Fruit fly (Drosophila melanogaster) whole organism, embryonic: Measurements from ENCODE around the gene CG12081.
A peak's percentile ranks its signal among the peaks of the same experiment; 100 is the strongest.

ENCODE experiments used
- Ada2b ChIP-seq: fragments of 200-800 bp; sonication (Bioruptor generic); IDR thresholded peaks from 2 replicates; pipeline ENCODE4 v1.3.6; 2022; ENCODE audit warnings: missing biosample characterization, missing genetic modification characterization
- Blimp-1 ChIP-seq: fragments of 200-800 bp; sonication (Bioruptor generic); optimal IDR thresholded peaks from 3 replicates; lab custom pipeline; 2018; ENCODE audit warnings: missing biosample characterization, missing genetic modification characterization, mild to moderate bottlenecking, moderate library complexity, missing genetic modification reagents
- CG11093 ChIP-seq: fragments of 200-800 bp; sonication (Bioruptor generic); IDR thresholded peaks from 3 replicates; pipeline ENCODE4 v1.3.6; 2022; ENCODE audit warnings: missing biosample characterization, missing genetic modification characterization
- CG11456 ChIP-seq: fragments of 200-800 bp; sonication (Bioruptor generic); IDR thresholded peaks from 3 replicates; pipeline ENCODE4 v1.3.6; 2022; ENCODE audit warnings: missing biosample characterization, missing genetic modification characterization
- CG12744 ChIP-seq: fragments of 200-800 bp; sonication (Bioruptor generic); optimal IDR thresholded peaks from 2 replicates; lab custom pipeline; 2016; ENCODE audit warnings: missing biosample characterization, missing genetic modification characterization
- CG14965 ChIP-seq: fragments of 200-800 bp; sonication (Bioruptor generic); optimal IDR thresholded peaks from 2 replicates; lab custom pipeline; 2016; ENCODE audit warnings: missing biosample characterization, missing genetic modification characterization, borderline replicate concordance
- CG15269 ChIP-seq: fragments of 200-800 bp; sonication (Bioruptor generic); optimal IDR thresholded peaks from 2 replicates; lab custom pipeline; 2018; ENCODE audit warnings: missing biosample characterization, mild to moderate bottlenecking, missing genetic modification characterization, moderate library complexity
- CG17361 ChIP-seq: fragments of 200-800 bp; sonication (Bioruptor generic); IDR thresholded peaks from 3 replicates; pipeline ENCODE4 v1.3.6; 2022; ENCODE audit warnings: missing biosample characterization, missing genetic modification characterization
- CG2120 ChIP-seq: fragments of 200-800 bp; sonication (Bioruptor generic); optimal IDR thresholded peaks from 3 replicates; lab custom pipeline; 2016; ENCODE audit warnings: missing biosample characterization, missing genetic modification characterization
- CG30431 ChIP-seq: fragments of 200-800 bp; sonication (Bioruptor generic); optimal IDR thresholded peaks from 2 replicates; lab custom pipeline; 2017; ENCODE audit warnings: missing biosample characterization, missing genetic modification characterization
- CG3838 ChIP-seq: fragments of 200-800 bp; sonication (Bioruptor generic); optimal IDR thresholded peaks from 3 replicates; lab custom pipeline; 2016; ENCODE audit warnings: missing biosample characterization, missing genetic modification characterization
- CG4282 ChIP-seq: fragments of 200-800 bp; sonication (Bioruptor generic); optimal IDR thresholded peaks from 2 replicates; lab custom pipeline; 2016; ENCODE audit warnings: missing biosample characterization, missing genetic modification characterization
- CG4707 ChIP-seq: fragments of 200-800 bp; sonication (Bioruptor generic); optimal IDR thresholded peaks from 2 replicates; lab custom pipeline; 2018; ENCODE audit warnings: missing biosample characterization, mild to moderate bottlenecking, missing genetic modification characterization, moderate library complexity
- CG4730 ChIP-seq: fragments of 200-800 bp; sonication (Bioruptor generic); IDR thresholded peaks from 2 replicates; pipeline ENCODE4 v1.3.6; 2022; ENCODE audit warnings: missing biosample characterization, missing genetic modification characterization
- CG7745 ChIP-seq: fragments of 200-800 bp; sonication (Bioruptor generic); optimal IDR thresholded peaks from 2 replicates; lab custom pipeline; 2018; ENCODE audit warnings: missing biosample characterization, mild to moderate bottlenecking, missing genetic modification characterization, moderate library complexity
- CG7928 ChIP-seq: fragments of 200-800 bp; sonication (Bioruptor generic); optimal IDR thresholded peaks from 2 replicates; lab custom pipeline; 2017; ENCODE audit warnings: missing biosample characterization, mild to moderate bottlenecking, missing genetic modification characterization
- CG8478 ChIP-seq: fragments of >200 bp; optimal IDR thresholded peaks from 2 replicates; lab custom pipeline; 2018
- CG9876 ChIP-seq: fragments of 200-800 bp; sonication (Bioruptor generic); optimal IDR thresholded peaks from 2 replicates; lab custom pipeline; 2016; ENCODE audit warnings: missing biosample characterization, missing genetic modification characterization
- Dbx ChIP-seq: fragments of 200-800 bp; sonication (Bioruptor generic); IDR thresholded peaks from 3 replicates; pipeline ENCODE4 v1.3.6; 2022; ENCODE audit warnings: missing biosample characterization, missing genetic modification characterization
- Dip3 ChIP-seq: fragments of 200-800 bp; sonication (Bioruptor generic); optimal IDR thresholded peaks from 3 replicates; lab custom pipeline; 2016; ENCODE audit warnings: missing biosample characterization, missing genetic modification characterization
- Doc2 ChIP-seq: fragments of 200-800 bp; sonication (Bioruptor generic); IDR thresholded peaks from 2 replicates; pipeline ENCODE4 v1.3.6; 2022; ENCODE audit warnings: missing biosample characterization, missing genetic modification characterization
- Doc3 ChIP-seq: fragments of 200-800 bp; sonication (Bioruptor generic); IDR thresholded peaks from 3 replicates; pipeline ENCODE4 v1.3.6; 2022; ENCODE audit warnings: missing biosample characterization, missing genetic modification characterization; ENCODE audit not compliant: partially characterized antibody
- Eip74EF ChIP-seq, 2 experiments: fragments of 200-800 bp in 1 of 2; fragments of >200 bp in 1 of 2; sonication (Bioruptor generic) in 1 of 2; optimal IDR thresholded peaks; 2 replicates each; lab custom pipeline; 2017 to 2019; ENCODE audit warnings: missing biosample characterization in 2 of 2, missing genetic modification characterization in 2 of 2, mild to moderate bottlenecking in 1 of 2, moderate library complexity in 1 of 2
- Hr51 ChIP-seq, 2 experiments: fragments of 200-800 bp; sonication (Bioruptor generic); optimal IDR thresholded peaks; 2 replicates in 1 of 2; 3 replicates in 1 of 2; lab custom pipeline; 2016 to 2018; ENCODE audit warnings: missing biosample characterization in 2 of 2, missing genetic modification characterization in 2 of 2, mild to moderate bottlenecking in 1 of 2, moderate library complexity in 1 of 2
- Lim3 ChIP-seq: fragments of 200-800 bp; sonication (Bioruptor generic); IDR thresholded peaks from 2 replicates; pipeline ENCODE4 v1.3.6; 2022; ENCODE audit warnings: missing biosample characterization, missing genetic modification characterization
- MTF-1 ChIP-seq: fragments of 200-800 bp; sonication (Bioruptor generic); optimal IDR thresholded peaks from 2 replicates; lab custom pipeline; 2018; ENCODE audit warnings: missing biosample characterization, mild to moderate bottlenecking, missing genetic modification characterization, borderline replicate concordance
- Nf-YB ChIP-seq: fragments of 200-800 bp; sonication (Bioruptor generic); optimal IDR thresholded peaks from 3 replicates; lab custom pipeline; 2019; ENCODE audit warnings: missing biosample characterization, mild to moderate bottlenecking, missing genetic modification characterization, moderate library complexity
- Rx ChIP-seq: fragments of 200-800 bp; sonication (Bioruptor generic); IDR thresholded peaks from 2 replicates; pipeline ENCODE4 v1.3.6; 2022; ENCODE audit warnings: missing biosample characterization, missing genetic modification characterization
- Six4 ChIP-seq: fragments of 200-800 bp; sonication (Bioruptor generic); optimal IDR thresholded peaks from 2 replicates; lab custom pipeline; 2016; ENCODE audit warnings: missing biosample characterization, missing genetic modification characterization
- amos ChIP-seq: fragments of 200-800 bp; sonication (Bioruptor generic); IDR thresholded peaks from 2 replicates; pipeline ENCODE4 v1.3.6; 2022; ENCODE audit warnings: missing biosample characterization, missing genetic modification characterization; ENCODE audit not compliant: partially characterized antibody
- ash1 ChIP-seq: fragments of 200-800 bp; sonication (Bioruptor generic); optimal IDR thresholded peaks from 2 replicates; lab custom pipeline; 2018; ENCODE audit warnings: missing biosample characterization, mild to moderate bottlenecking, missing genetic modification characterization
- caup ChIP-seq: fragments of 200-800 bp; sonication (Bioruptor generic); optimal IDR thresholded peaks from 3 replicates; lab custom pipeline; 2017; ENCODE audit warnings: missing biosample characterization, mild to moderate bottlenecking, missing genetic modification characterization, moderate library complexity; ENCODE audit not compliant: severe bottlenecking
- ci ChIP-seq: fragments of 200-800 bp; sonication (Bioruptor generic); IDR thresholded peaks from 3 replicates; pipeline ENCODE4 v1.3.6; 2022; ENCODE audit warnings: missing biosample characterization, missing genetic modification characterization
- cwo ChIP-seq: fragments of 200-800 bp; sonication (Bioruptor generic); optimal IDR thresholded peaks from 3 replicates; lab custom pipeline; 2017; ENCODE audit warnings: missing biosample characterization, missing genetic modification characterization, mild to moderate bottlenecking, moderate library complexity, missing genetic modification reagents
- fd102C ChIP-seq: fragments of 200-800 bp; sonication (Bioruptor generic); optimal IDR thresholded peaks from 2 replicates; lab custom pipeline; 2018; ENCODE audit warnings: missing biosample characterization, mild to moderate bottlenecking, missing genetic modification characterization, moderate library complexity
- gsb ChIP-seq: fragments of 200-800 bp; sonication (Bioruptor generic); IDR thresholded peaks from 2 replicates; pipeline ENCODE4 v1.3.6; 2022; ENCODE audit warnings: missing biosample characterization, missing genetic modification characterization
- kah ChIP-seq: fragments of 200-800 bp; sonication (Bioruptor generic); optimal IDR thresholded peaks from 2 replicates; lab custom pipeline; 2018; ENCODE audit warnings: missing biosample characterization, mild to moderate bottlenecking, missing genetic modification characterization
- lbe ChIP-seq: fragments of 200-800 bp; sonication (Bioruptor generic); optimal IDR thresholded peaks from 2 replicates; lab custom pipeline; 2016; ENCODE audit warnings: missing biosample characterization, mild to moderate bottlenecking, missing genetic modification characterization
- lilli ChIP-seq: fragments of 200-800 bp; sonication (Bioruptor generic); optimal IDR thresholded peaks from 3 replicates; lab custom pipeline; 2016; ENCODE audit warnings: missing biosample characterization, missing genetic modification characterization
- maf-S ChIP-seq: fragments of 200-800 bp; sonication (Bioruptor generic); optimal IDR thresholded peaks from 2 replicates; lab custom pipeline; 2016; ENCODE audit warnings: missing biosample characterization, missing genetic modification characterization
- pb ChIP-seq: fragments of 200-800 bp; sonication (Bioruptor generic); optimal IDR thresholded peaks from 3 replicates; lab custom pipeline; 2016; ENCODE audit warnings: missing biosample characterization, missing genetic modification characterization
- pfk ChIP-seq: fragments of 200-800 bp; sonication (Bioruptor generic); optimal IDR thresholded peaks from 2 replicates; lab custom pipeline; 2018; ENCODE audit warnings: missing biosample characterization, mild to moderate bottlenecking, missing genetic modification characterization, moderate library complexity
- ranshi ChIP-seq: fragments of 200-800 bp; sonication (Bioruptor generic); IDR thresholded peaks from 2 replicates; pipeline ENCODE4 v1.3.6; 2022; ENCODE audit warnings: missing biosample characterization, missing genetic modification characterization
- sc ChIP-seq, 3 experiments: fragments of >200 bp in 2 of 3; fragments of 200-800 bp in 1 of 3; sonication (Bioruptor generic) in 1 of 3; optimal IDR thresholded peaks; 2 replicates in 2 of 3; 3 replicates in 1 of 3; lab custom pipeline; 2017; ENCODE audit warnings: mild to moderate bottlenecking in 1 of 3, missing biosample characterization in 1 of 3, missing genetic modification characterization in 1 of 3, missing genetic modification reagents in 1 of 3
- sob ChIP-seq: fragments of 200-800 bp; sonication (Bioruptor generic); IDR thresholded peaks from 2 replicates; pipeline ENCODE4 v1.3.6; 2022; ENCODE audit warnings: missing biosample characterization, missing genetic modification characterization
- ssp ChIP-seq: fragments of 200-800 bp; sonication (Bioruptor generic); IDR thresholded peaks from 2 replicates; pipeline ENCODE4 v1.3.6; 2022; ENCODE audit warnings: missing biosample characterization, missing genetic modification characterization
- stwl ChIP-seq: fragments of 200-800 bp; sonication (Bioruptor generic); optimal IDR thresholded peaks from 3 replicates; lab custom pipeline; 2018; ENCODE audit warnings: missing biosample characterization, mild to moderate bottlenecking, missing genetic modification characterization, moderate library complexity
- wdn ChIP-seq: fragments of 200-800 bp; sonication (Bioruptor generic); IDR thresholded peaks from 2 replicates; pipeline ENCODE4 v1.3.6; 2022; ENCODE audit warnings: missing biosample characterization, missing genetic modification characterization
- zfh1 ChIP-seq: fragments of 200-800 bp; sonication (Bioruptor generic); IDR thresholded peaks from 3 replicates; pipeline ENCODE4 v1.3.6; 2022; ENCODE audit warnings: missing biosample characterization, missing genetic modification characterization
- zfh2 ChIP-seq: fragments of 200-800 bp; sonication (Bioruptor generic); optimal IDR thresholded peaks from 2 replicates; lab custom pipeline; 2016; ENCODE audit warnings: missing biosample characterization, missing genetic modification characterization

Gene CG12081

dm6 chrX:8541985-8542384 lies 46.6 kb upstream of the CG12081 start (continued):
- no peak for TF ChIP-seq zfh2 (GFP tag; lab: Kevin White, UChicago)
- TF ChIP-seq wdn = peak; percentile 53; the same call in 1 of the 2 replicates
- peak; percentile 69; the same call in 2 of the 3 replicates for TF ChIP-seq zfh1 (GFP tag; lab: Robert Waterston, UW)
- no peak for TF ChIP-seq CG12744 (GFP tag; lab: Kevin White, UChicago)
- peak; percentile 61 for TF ChIP-seq caup (GFP tag; lab: Kevin White, UChicago)
- TF ChIP-seq CG7928 (GFP tag; lab: Kevin White, UChicago) = peak; percentile 24
- 0 out of 3 replicates have a peak, but pooled peaks have one; percentile 35 for TF ChIP-seq CG11093 (GFP tag; lab: Robert Waterston, UW)
- peak; percentile 56; the same call in 1 of the 2 replicates for TF ChIP-seq sob (GFP tag; lab: Robert Waterston, UW)
- TF ChIP-seq amos (GFP tag; lab: Robert Waterston, UW) = no peak
- 0 out of 3 replicates have a peak, but pooled peaks have one; percentile 31 for TF ChIP-seq CG17361 (GFP tag; lab: Robert Waterston, UW)
- peak in 1 of 2 experiments; percentile 71 for TF ChIP-seq Hr51 (GFP tag; optimal IDR thresholded peaks at IDR 0.05; lab: Kevin White, UChicago)
- TF ChIP-seq Six4 = no peak
- TF ChIP-seq Eip74EF (GFP tag; optimal IDR thresholded peaks at IDR 0.05; lab: Kevin White, UChicago) = peak in 1 of 2 experiments; percentile 1
- no peak for TF ChIP-seq ranshi (GFP tag; lab: Robert Waterston, UW)
- TF ChIP-seq Blimp-1 = peak; percentile 43
- no peak for TF ChIP-seq ash1 (GFP tag; lab: Kevin White, UChicago)
- TF ChIP-seq CG11456 (GFP tag; lab: Robert Waterston, UW) = 0 out of 3 replicates have a peak, but pooled peaks have one; percentile 63
- no peak for TF ChIP-seq fd102C (GFP tag; lab: Kevin White, UChicago)
- TF ChIP-seq maf-S (GFP tag; lab: Kevin White, UChicago) = no peak
- peak; percentile 27 for TF ChIP-seq Nf-YB (GFP tag; lab: Kevin White, UChicago)
- no peak for TF ChIP-seq CG14965 (GFP tag; lab: Kevin White, UChicago)
- TF ChIP-seq lbe (GFP tag; lab: Kevin White, UChicago) = no peak
- no peak for TF ChIP-seq sc (optimal IDR thresholded peaks at IDR 0.05; lab: Kevin White, UChicago)
- no peak for TF ChIP-seq sc (GFP tag; optimal IDR thresholded peaks at IDR 0.05; lab: Kevin White, UChicago)
- no peak for TF ChIP-seq pb (GFP tag; lab: Kevin White, UChicago)
- TF ChIP-seq CG2120 (GFP tag; lab: Kevin White, UChicago) = peak; percentile 73
- TF ChIP-seq Doc3 (GFP tag; lab: Robert Waterston, UW) = no peak
- TF ChIP-seq Dip3 (GFP tag; lab: Kevin White, UChicago) = no peak
- no peak for TF ChIP-seq kah (GFP tag; lab: Kevin White, UChicago)
- peak; percentile 49; the same call in 1 of the 3 replicates for TF ChIP-seq ci (GFP tag; lab: Robert Waterston, UW)
- no peak for TF ChIP-seq MTF-1 (GFP tag; lab: Kevin White, UChicago)
- 0 out of 3 replicates have a peak, but pooled peaks have one; percentile 24 for TF ChIP-seq Dbx
- TF ChIP-seq CG4730 = 0 out of 2 replicates have a peak, but pooled peaks have one; percentile 21
- TF ChIP-seq CG8478 (lab: Kevin White, UChicago) = no peak
- no peak for TF ChIP-seq CG4282
- no peak for TF ChIP-seq ssp
- peak; percentile 42; the same call in 1 of the 2 replicates for TF ChIP-seq gsb
- TF ChIP-seq CG4707 = no peak
- no peak for TF ChIP-seq Rx (GFP tag; lab: Robert Waterston, UW)
- TF ChIP-seq pfk (GFP tag; lab: Kevin White, UChicago) = no peak
- peak; percentile 67; the same call in 1 of the 2 replicates for TF ChIP-seq Ada2b (GFP tag; lab: Robert Waterston, UW)
- TF ChIP-seq Doc2 = no peak
- TF ChIP-seq CG30431 = no peak
- no peak for TF ChIP-seq CG3838 (GFP tag; lab: Kevin White, UChicago)
- TF ChIP-seq lilli (GFP tag; lab: Kevin White, UChicago) = peak; percentile 50
- TF ChIP-seq CG7745 (tag; lab: Kevin White, UChicago) = no peak
- TF ChIP-seq CG9876 (GFP tag; lab: Kevin White, UChicago) = no peak
- peak; percentile 67 for TF ChIP-seq cwo (GFP tag; lab: Kevin White, UChicago)
- TF ChIP-seq Lim3 (GFP tag; lab: Robert Waterston, UW) = no peak
- peak; percentile 74 for TF ChIP-seq CG15269
- no peak for TF ChIP-seq stwl (tag; lab: Kevin White, UChicago)
